Worm (Caenorhabditis elegans): ENCODE measurements around the gene lbp-8.

Gene lbp-8

DNA sequence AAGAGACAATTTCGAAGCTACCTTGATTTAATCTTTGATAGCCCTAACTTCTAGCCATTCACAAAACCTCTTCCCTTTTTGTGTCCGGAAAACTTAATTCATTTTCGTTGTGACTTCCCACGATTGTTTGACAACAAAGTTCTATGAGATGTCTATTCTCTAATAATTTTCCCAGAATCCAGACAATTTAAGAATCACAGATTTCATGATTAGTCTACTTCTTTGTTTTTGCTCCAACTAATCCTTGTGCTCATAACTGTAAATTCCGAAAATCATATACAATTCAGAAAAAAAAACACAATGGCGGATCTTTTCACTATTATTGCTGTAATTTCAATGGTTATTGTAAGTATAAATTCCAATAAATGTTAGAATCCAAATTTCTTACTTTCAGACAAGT is 28.1 kb upstream of the lbp-8 start, which contains the start of gene srx-137:
Gene srx-137 (plus strand): TSS at position 301 of the 400 bp plus-strand sequence.
- TF ChIP-seq med-1 (GFP tag; optimal IDR thresholded peaks at IDR 0.05; ENCODE audit: insufficient read depth) (no peak), klf-2 (GFP tag; conservative IDR thresholded peaks at IDR 0.05) (no peak), tab-1 (GFP tag; IDR thresholded peaks at IDR 0.05) (no peak), ref-1 (GFP tag; conservative IDR thresholded peaks at IDR 0.05) (no peak), cog-1 (tag; optimal IDR thresholded peaks at IDR 0.05) (no peak), T22C8.4 (GFP tag; IDR thresholded peaks at IDR 0.05) (no peak), ztf-29 (GFP tag; IDR thresholded peaks at IDR 0.05) (no peak), ztf-23 (GFP tag; IDR thresholded peaks at IDR 0.05) (no peak), flt-1 (GFP tag; IDR thresholded peaks at IDR 0.05) (no peak)

DNA sequence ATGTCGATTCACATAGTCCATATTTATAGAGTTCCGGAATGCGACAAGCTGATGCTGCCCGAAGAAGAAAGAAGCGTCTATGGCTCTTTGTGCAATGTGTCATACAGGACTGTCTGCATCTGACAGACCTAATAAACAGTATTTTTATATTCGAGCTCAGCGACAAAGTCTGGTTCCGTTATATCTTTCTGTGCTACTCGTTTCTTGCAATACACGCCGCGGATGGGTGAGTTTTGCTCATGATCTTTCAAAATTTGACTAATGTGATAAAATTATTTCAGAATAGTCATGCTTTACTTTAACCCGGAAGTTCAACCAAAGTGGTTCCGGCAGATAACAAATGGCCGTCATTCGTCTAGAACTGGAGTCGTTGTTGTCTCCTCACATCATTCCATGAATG is 26.9 kb upstream of the lbp-8 start:
- TF ChIP-seq T22C8.4 (GFP tag; IDR thresholded peaks at IDR 0.05) = no peak
- TF ChIP-seq med-1 (GFP tag; optimal IDR thresholded peaks at IDR 0.05; ENCODE audit: insufficient read depth) = no peak
- no peak for TF ChIP-seq ztf-23 (GFP tag; IDR thresholded peaks at IDR 0.05)
- no peak for TF ChIP-seq tab-1 (GFP tag; IDR thresholded peaks at IDR 0.05)
- TF ChIP-seq ref-1 (GFP tag; conservative IDR thresholded peaks at IDR 0.05) = no peak
- TF ChIP-seq cog-1 (tag; optimal IDR thresholded peaks at IDR 0.05) = no peak
- TF ChIP-seq klf-2 (GFP tag; conservative IDR thresholded peaks at IDR 0.05) = no peak
- no peak for TF ChIP-seq ztf-29 (GFP tag; IDR thresholded peaks at IDR 0.05)

DNA sequence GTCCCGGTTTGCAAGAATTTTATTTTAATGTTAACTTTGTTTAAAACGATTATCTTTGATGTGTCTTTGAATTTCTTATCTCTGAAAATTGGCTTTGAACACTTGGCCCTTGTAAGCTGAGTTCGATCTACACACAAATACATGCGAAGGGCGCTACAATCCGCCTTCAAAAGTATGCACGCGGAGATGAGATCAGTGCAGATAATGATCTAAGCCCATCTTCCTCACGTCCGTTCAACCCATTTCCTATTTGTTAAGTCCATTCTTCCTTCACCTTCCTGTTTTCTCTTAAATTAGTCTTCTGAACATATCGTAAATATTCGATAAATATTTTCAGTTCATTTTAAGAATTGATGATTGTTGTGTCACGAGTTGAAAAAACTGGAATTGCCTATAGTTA is 24.2 kb upstream of the lbp-8 start, which contains the start of gene nhr-175:
Gene nhr-175 (plus strand): TSS at position 339 of the 400 bp plus-strand sequence.
- TF ChIP-seq med-1 (GFP tag; optimal IDR thresholded peaks at IDR 0.05; ENCODE audit: insufficient read depth) = no peak
- TF ChIP-seq ref-1 (GFP tag; conservative IDR thresholded peaks at IDR 0.05) = no peak
- no peak for TF ChIP-seq ztf-29 (GFP tag; IDR thresholded peaks at IDR 0.05)
- TF ChIP-seq cog-1 (tag; optimal IDR thresholded peaks at IDR 0.05) = no peak
- no peak for TF ChIP-seq ztf-23 (GFP tag; IDR thresholded peaks at IDR 0.05)
- TF ChIP-seq tab-1 (GFP tag; IDR thresholded peaks at IDR 0.05) = no peak
- TF ChIP-seq flt-1 (GFP tag; IDR thresholded peaks at IDR 0.05) = no peak
- TF ChIP-seq klf-2 (GFP tag; conservative IDR thresholded peaks at IDR 0.05) = no peak

DNA sequence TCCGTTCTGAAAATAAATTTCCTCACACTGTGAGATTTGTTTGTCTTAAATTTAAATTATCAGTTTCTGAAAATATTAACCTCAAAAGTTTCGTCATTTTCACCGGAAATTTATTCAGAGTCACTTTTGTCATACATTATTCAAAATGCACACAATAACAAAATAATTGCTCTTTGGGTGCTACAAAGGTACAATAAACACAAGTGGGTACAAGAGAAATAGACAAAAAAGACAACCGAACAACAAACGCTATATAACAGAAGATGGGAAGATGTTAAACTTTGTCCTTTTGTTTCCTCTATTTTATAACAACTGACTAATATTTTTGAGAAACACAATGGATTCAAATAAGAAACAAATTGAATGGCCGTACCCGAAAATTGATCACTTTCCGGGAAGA is 21.0 kb upstream of the lbp-8 start:
- TF ChIP-seq ztf-23 (GFP tag; IDR thresholded peaks at IDR 0.05) (no peak), flt-1 (GFP tag; IDR thresholded peaks at IDR 0.05) (no peak), ref-1 (GFP tag; conservative IDR thresholded peaks at IDR 0.05) (no peak), cog-1 (tag; optimal IDR thresholded peaks at IDR 0.05) (no peak), med-1 (GFP tag; optimal IDR thresholded peaks at IDR 0.05; ENCODE audit: insufficient read depth) (no peak), klf-2 (GFP tag; conservative IDR thresholded peaks at IDR 0.05) (no peak), ztf-29 (GFP tag; IDR thresholded peaks at IDR 0.05) (no peak)

DNA sequence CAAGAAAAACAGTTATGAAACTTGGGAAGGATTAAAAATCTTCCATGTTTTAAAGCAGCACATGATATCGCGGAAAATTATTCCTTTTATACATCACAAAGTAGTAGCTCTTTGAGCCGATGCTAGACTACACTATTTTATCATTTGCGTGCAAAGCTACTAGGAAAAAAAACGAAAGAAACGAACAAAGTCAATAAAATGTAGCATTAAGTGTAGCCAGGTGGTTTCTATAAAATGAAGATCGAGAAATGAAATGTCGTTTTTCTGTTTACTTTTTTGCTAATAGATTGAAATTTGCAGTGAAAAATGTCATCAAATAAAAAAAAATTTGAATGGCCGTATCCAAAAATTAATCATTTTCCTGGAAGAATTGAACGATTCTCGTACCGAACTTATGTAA is 17.7 kb upstream of the lbp-8 start, which contains the start of gene cpt-5:
Gene cpt-5 (plus strand): TSS at position 301 of the 400 bp plus-strand sequence.
- no peak for TF ChIP-seq flt-1 (GFP tag; IDR thresholded peaks at IDR 0.05)
- no peak for TF ChIP-seq ztf-29 (GFP tag; IDR thresholded peaks at IDR 0.05)
- no peak for TF ChIP-seq ref-1 (GFP tag; conservative IDR thresholded peaks at IDR 0.05)
- TF ChIP-seq klf-2 (GFP tag; conservative IDR thresholded peaks at IDR 0.05) = no peak
- no peak for TF ChIP-seq med-1 (GFP tag; optimal IDR thresholded peaks at IDR 0.05; ENCODE audit: insufficient read depth)

DNA sequence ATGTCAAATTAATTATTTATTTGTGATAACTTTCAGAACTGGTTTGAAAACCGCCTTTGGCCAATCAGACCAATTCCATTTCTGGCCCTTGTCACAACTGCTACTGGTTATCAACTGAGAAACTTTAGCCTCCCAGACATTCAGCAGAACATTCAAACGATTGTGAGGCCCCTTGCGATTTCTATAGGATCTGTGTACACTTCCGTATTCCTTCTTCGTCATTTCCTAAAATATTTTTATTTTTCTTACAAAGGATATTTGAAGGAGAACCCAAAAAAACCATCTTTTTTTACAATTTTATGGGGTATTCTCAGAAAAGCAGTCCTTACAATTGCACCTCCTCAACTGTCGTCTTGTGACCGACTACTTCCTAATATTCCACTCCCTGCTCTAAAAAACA is 17.2 kb upstream of the lbp-8 start:
- TF ChIP-seq ref-1 (GFP tag; conservative IDR thresholded peaks at IDR 0.05) (no peak), cog-1 (tag; optimal IDR thresholded peaks at IDR 0.05) (no peak), klf-2 (GFP tag; conservative IDR thresholded peaks at IDR 0.05) (no peak), tab-1 (GFP tag; IDR thresholded peaks at IDR 0.05) (no peak), flt-1 (GFP tag; IDR thresholded peaks at IDR 0.05) (no peak), med-1 (GFP tag; optimal IDR thresholded peaks at IDR 0.05; ENCODE audit: insufficient read depth) (no peak), ztf-29 (GFP tag; IDR thresholded peaks at IDR 0.05) (no peak), ztf-23 (GFP tag; IDR thresholded peaks at IDR 0.05) (no peak), T22C8.4 (GFP tag; IDR thresholded peaks at IDR 0.05) (no peak)

DNA sequence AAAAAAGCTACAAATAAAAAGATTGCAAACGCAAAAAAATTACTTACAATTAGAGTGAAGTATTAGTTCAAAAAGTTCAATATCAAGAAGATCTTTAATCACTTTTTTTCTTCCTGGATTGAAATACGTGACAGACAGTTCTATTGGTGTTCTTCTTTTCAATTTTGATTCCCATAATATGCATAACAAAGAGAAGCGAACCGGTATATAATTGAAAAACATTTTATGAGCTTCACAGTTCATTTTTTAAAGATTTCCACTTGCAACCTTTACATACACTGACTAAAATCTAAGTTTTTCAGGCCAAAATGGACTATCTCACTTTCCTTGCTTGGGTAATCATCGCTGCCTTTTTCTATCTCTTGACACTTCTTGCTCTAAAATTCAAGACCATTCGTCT is 14.0 kb upstream of the lbp-8 start, which contains the start of gene T22G5.1:
Gene T22G5.1 (plus strand): TSS at position 301 of the 400 bp plus-strand sequence.
- TF ChIP-seq flt-1 (GFP tag; IDR thresholded peaks at IDR 0.05) (no peak), klf-2 (GFP tag; conservative IDR thresholded peaks at IDR 0.05) (no peak), med-1 (GFP tag; optimal IDR thresholded peaks at IDR 0.05; ENCODE audit: insufficient read depth) (no peak), T22C8.4 (GFP tag; IDR thresholded peaks at IDR 0.05) (no peak), cog-1 (tag; optimal IDR thresholded peaks at IDR 0.05) (no peak), ztf-29 (GFP tag; IDR thresholded peaks at IDR 0.05) (no peak), ztf-23 (GFP tag; IDR thresholded peaks at IDR 0.05) (no peak), tab-1 (GFP tag; IDR thresholded peaks at IDR 0.05) (no peak), ref-1 (GFP tag; conservative IDR thresholded peaks at IDR 0.05) (no peak)

DNA sequence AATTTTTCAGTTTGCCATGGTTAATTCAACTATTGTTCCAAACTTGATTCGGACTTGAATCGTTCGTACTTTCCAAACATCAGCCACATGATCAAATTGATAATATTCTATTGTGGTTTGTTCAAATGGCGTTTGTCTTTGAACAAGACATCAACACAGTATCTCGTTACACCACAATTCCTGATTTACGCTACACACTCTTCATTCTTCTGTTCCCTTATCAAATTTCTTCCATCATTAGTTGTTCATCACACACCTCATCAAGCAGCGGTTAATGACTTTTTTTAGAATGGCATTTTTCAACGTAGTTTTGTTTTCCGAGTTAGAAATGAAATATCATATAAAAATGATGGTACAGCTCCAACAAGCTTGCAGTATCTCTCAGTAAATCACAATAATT is 12.3 kb upstream of the lbp-8 start:
- TF ChIP-seq flt-1 (GFP tag; IDR thresholded peaks at IDR 0.05) (no peak), ztf-29 (GFP tag; IDR thresholded peaks at IDR 0.05) (no peak), tab-1 (GFP tag; IDR thresholded peaks at IDR 0.05) (no peak), ref-1 (GFP tag; conservative IDR thresholded peaks at IDR 0.05) (no peak), T22C8.4 (GFP tag; IDR thresholded peaks at IDR 0.05) (no peak), cog-1 (tag; optimal IDR thresholded peaks at IDR 0.05) (no peak), klf-2 (GFP tag; conservative IDR thresholded peaks at IDR 0.05) (no peak), med-1 (GFP tag; optimal IDR thresholded peaks at IDR 0.05; ENCODE audit: insufficient read depth) (no peak), ztf-23 (GFP tag; IDR thresholded peaks at IDR 0.05) (no peak)

DNA sequence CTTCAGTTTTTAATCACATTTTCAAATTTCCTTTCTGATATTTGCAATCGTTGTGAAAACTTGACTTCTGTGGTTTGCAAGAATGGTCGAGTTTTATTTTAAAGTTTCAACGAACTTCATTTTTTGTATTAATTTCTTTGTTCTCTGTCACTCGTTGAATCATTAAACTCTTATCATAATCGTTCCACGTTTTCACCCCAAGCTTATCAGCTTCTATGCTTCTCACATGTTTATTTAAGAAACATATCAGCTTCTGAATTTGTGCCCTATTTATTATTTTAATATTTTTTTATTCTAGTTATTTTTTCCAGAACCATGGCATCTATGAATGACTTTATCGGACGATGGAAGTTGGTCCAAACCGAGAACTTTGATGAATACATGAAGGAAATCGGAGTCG is 11.3 kb upstream of the lbp-8 start, which contains the start of gene lbp-7:
Gene lbp-7 (plus strand): TSS at position 312 of the 400 bp plus-strand sequence.
- TF ChIP-seq med-1 (GFP tag; optimal IDR thresholded peaks at IDR 0.05; ENCODE audit: insufficient read depth) (no peak), T22C8.4 (GFP tag; IDR thresholded peaks at IDR 0.05) (no peak), ref-1 (GFP tag; conservative IDR thresholded peaks at IDR 0.05) (no peak), klf-2 (GFP tag; conservative IDR thresholded peaks at IDR 0.05) (no peak), ztf-23 (GFP tag; IDR thresholded peaks at IDR 0.05) (no peak), flt-1 (GFP tag; IDR thresholded peaks at IDR 0.05) (no peak), cog-1 (tag; optimal IDR thresholded peaks at IDR 0.05) (no peak), ztf-29 (GFP tag; IDR thresholded peaks at IDR 0.05) (no peak)

DNA sequence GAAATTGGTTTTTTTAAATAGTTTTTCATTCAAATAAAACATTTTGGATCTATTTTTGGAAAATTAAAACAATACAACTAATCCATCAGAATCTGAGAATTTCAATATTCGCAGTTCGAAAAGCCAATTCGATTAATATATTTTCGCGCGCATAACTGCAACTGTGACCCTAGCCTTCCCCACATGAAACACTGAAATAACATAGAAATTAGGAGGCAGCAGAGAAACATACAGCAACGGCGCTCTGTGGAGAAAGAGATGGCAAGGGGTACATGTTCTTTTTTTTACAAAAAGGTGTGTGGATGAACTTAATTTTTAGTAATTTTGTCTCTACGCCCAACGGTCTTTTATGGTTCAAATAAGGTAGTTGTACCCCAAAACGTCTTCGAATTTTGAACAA is 10.4 kb upstream of the lbp-8 start:
- no peak for TF ChIP-seq ref-1 (GFP tag; conservative IDR thresholded peaks at IDR 0.05)
- no peak for TF ChIP-seq ztf-29 (GFP tag; IDR thresholded peaks at IDR 0.05)
- TF ChIP-seq klf-2 (GFP tag; conservative IDR thresholded peaks at IDR 0.05) = no peak
- TF ChIP-seq T22C8.4 (GFP tag; IDR thresholded peaks at IDR 0.05) = no peak
- no peak for TF ChIP-seq med-1 (GFP tag; optimal IDR thresholded peaks at IDR 0.05; ENCODE audit: insufficient read depth)
- TF ChIP-seq tab-1 (GFP tag; IDR thresholded peaks at IDR 0.05) = no peak
- TF ChIP-seq ztf-23 (GFP tag; IDR thresholded peaks at IDR 0.05) = no peak
- no peak for TF ChIP-seq cog-1 (tag; optimal IDR thresholded peaks at IDR 0.05)
- no peak for TF ChIP-seq flt-1 (GFP tag; IDR thresholded peaks at IDR 0.05)
